Worm (Caenorhabditis elegans) whole organism, young adult: ENCODE data around the gene C10A4.13.

Experiments
- C06A6.2 ChIP-seq: fragments of 200-800 bp; sonication (Bioruptor generic); conservative IDR thresholded peaks from 2 replicates; pipeline ENCODE4 v1.3.6; 2022; ENCODE audit warnings: missing genetic modification characterization, missing compliant biosample characterization
- F37B4.10 ChIP-seq: fragments of 200-800 bp; sonication (Bioruptor generic); IDR thresholded peaks from 2 replicates; pipeline ENCODE4 v1.3.6; 2022; ENCODE audit warnings: missing genetic modification characterization, missing compliant biosample characterization
- F52B5.7 ChIP-seq: sonication (generic microtip); optimal IDR thresholded peaks from 2 replicates; lab custom pipeline; 2016; ENCODE audit warnings: mild to moderate bottlenecking, missing genetic modification characterization, missing compliant biosample characterization
- F57A8.1 ChIP-seq: fragments of 200-800 bp; sonication (Bioruptor generic); optimal IDR thresholded peaks from 2 replicates; lab custom pipeline; 2018; ENCODE audit warnings: mild to moderate bottlenecking, missing genetic modification characterization, moderate library complexity, missing compliant biosample characterization
- F57C9.4 ChIP-seq: sonication (generic microtip); optimal IDR thresholded peaks from 2 replicates; lab custom pipeline; 2017; ENCODE audit warnings: mild to moderate bottlenecking, missing genetic modification characterization, missing compliant biosample characterization
- Y53G8AR.9 ChIP-seq: fragments of 200-800 bp; sonication (Bioruptor generic); conservative IDR thresholded peaks from 2 replicates; pipeline ENCODE4 v1.3.6; 2022; ENCODE audit warnings: missing genetic modification reagents, missing genetic modification characterization, missing compliant biosample characterization
- Y79H2A.3 ChIP-seq: fragments of 200-800 bp; sonication (Bioruptor generic); conservative IDR thresholded peaks from 2 replicates; pipeline ENCODE4 v1.3.6; 2022; ENCODE audit warnings: missing genetic modification reagents, missing genetic modification characterization, missing compliant biosample characterization
- ama-1 ChIP-seq, 3 experiments: fragments of 150-350 bp in 1 of 3; sonication (generic microtip) in 2 of 3; optimal IDR thresholded peaks; 2 replicates each; lab custom pipeline; 2014 to 2018; ENCODE audit warnings: missing biosample characterization in 2 of 3, missing genetic modification characterization in 2 of 3, missing genetic modification reagents in 2 of 3
- aptf-3 ChIP-seq: fragments of 200-800 bp; sonication (Bioruptor generic); IDR thresholded peaks from 2 replicates; pipeline ENCODE4 v1.3.6; 2022; ENCODE audit warnings: missing genetic modification characterization, missing compliant biosample characterization
- atf-7 ChIP-seq: sonication (generic microtip); optimal IDR thresholded peaks from 2 replicates; lab custom pipeline; 2017; ENCODE audit warnings: mild to moderate bottlenecking, missing genetic modification characterization, missing compliant biosample characterization
- attf-5 ChIP-seq: fragments of 200-800 bp; sonication (Bioruptor generic); optimal IDR thresholded peaks from 2 replicates; lab custom pipeline; 2018; ENCODE audit warnings: mild to moderate bottlenecking, missing genetic modification characterization, missing compliant biosample characterization
- cebp-1 ChIP-seq, 2 experiments: fragments of 200-800 bp in 1 of 2; sonication (Bioruptor generic) in 1 of 2; sonication (generic microtip) in 1 of 2; IDR thresholded peaks in 1 of 2; optimal IDR thresholded peaks in 1 of 2; 2 replicates each; pipeline versions ENCODE4 v1.3.6 to Lab custom; 2017 to 2022; ENCODE audit warnings: missing compliant biosample characterization in 2 of 2, missing genetic modification characterization in 2 of 2, mild to moderate bottlenecking in 1 of 2, missing genetic modification reagents in 1 of 2, moderate library complexity in 1 of 2
- ceh-27 ChIP-seq: fragments of 200-800 bp; sonication (Bioruptor generic); optimal IDR thresholded peaks from 2 replicates; lab custom pipeline; 2018; ENCODE audit warnings: mild to moderate bottlenecking, missing genetic modification characterization, moderate library complexity, missing compliant biosample characterization
- ceh-58 ChIP-seq: fragments of 200-800 bp; sonication (Bioruptor generic); IDR thresholded peaks from 2 replicates; pipeline ENCODE4 v1.3.6; 2022; ENCODE audit warnings: missing genetic modification characterization, missing compliant biosample characterization
- dpff-1 ChIP-seq: sonication (generic microtip); optimal IDR thresholded peaks from 2 replicates; lab custom pipeline; 2017; ENCODE audit warnings: mild to moderate bottlenecking, missing genetic modification characterization, missing compliant biosample characterization
- efl-1 ChIP-seq: fragments of 150-350 bp; optimal IDR thresholded peaks from 2 replicates; lab custom pipeline; 2014; ENCODE audit warnings: missing biosample characterization, missing genetic modification reagents, missing genetic modification characterization
- egrh-3 ChIP-seq: fragments of 200-800 bp; sonication (Bioruptor generic); IDR thresholded peaks from 2 replicates; pipeline ENCODE4 v1.3.6; 2022; ENCODE audit warnings: missing genetic modification reagents, missing genetic modification characterization, missing compliant biosample characterization
- ets-4 ChIP-seq: fragments of 200-800 bp; sonication (Bioruptor generic); optimal IDR thresholded peaks from 2 replicates; lab custom pipeline; 2018; ENCODE audit warnings: mild to moderate bottlenecking, missing genetic modification characterization, missing compliant biosample characterization
- gei-17 ChIP-seq: fragments of 200-800 bp; sonication (Bioruptor generic); optimal IDR thresholded peaks from 2 replicates; lab custom pipeline; 2018; ENCODE audit warnings: mild to moderate bottlenecking, missing genetic modification characterization, missing compliant biosample characterization
- hlh-26 ChIP-seq: fragments of 200-800 bp; sonication (Bioruptor generic); conservative IDR thresholded peaks from 2 replicates; pipeline ENCODE4 v1.3.6; 2022; ENCODE audit warnings: missing genetic modification reagents, missing genetic modification characterization, missing compliant biosample characterization
- let-607 ChIP-seq, 2 experiments: fragments of 200-800 bp in 1 of 2; sonication (Bioruptor generic) in 1 of 2; sonication (generic microtip) in 1 of 2; optimal IDR thresholded peaks; 2 replicates each; lab custom pipeline; 2016 to 2018; ENCODE audit warnings: mild to moderate bottlenecking in 2 of 2, missing compliant biosample characterization in 2 of 2, missing genetic modification characterization in 2 of 2, moderate library complexity in 2 of 2, missing genotype in 1 of 2
- lin-35 ChIP-seq, 3 experiments: fragments of 150-350 bp in 2 of 3; sonication (generic microtip) in 1 of 3; optimal IDR thresholded peaks; 2 replicates each; lab custom pipeline; 2014 to 2018; ENCODE audit warnings: missing biosample characterization in 3 of 3, missing genetic modification characterization in 3 of 3, missing genetic modification reagents in 3 of 3
- lsl-1 ChIP-seq: fragments of 200-800 bp; sonication (Bioruptor generic); optimal IDR thresholded peaks from 2 replicates; lab custom pipeline; 2018; ENCODE audit warnings: mild to moderate bottlenecking, missing genetic modification characterization, moderate library complexity, missing compliant biosample characterization
- lsy-27 ChIP-seq: sonication (generic microtip); optimal IDR thresholded peaks from 2 replicates; lab custom pipeline; 2017; ENCODE audit warnings: missing genetic modification characterization, mild to moderate bottlenecking, missing compliant biosample characterization, antibody characterized with exemption, missing genotype, borderline replicate concordance; ENCODE audit not compliant: insufficient read depth
- madf-10 ChIP-seq: sonication (generic microtip); optimal IDR thresholded peaks from 2 replicates; lab custom pipeline; 2016; ENCODE audit warnings: mild to moderate bottlenecking, missing genetic modification characterization, missing compliant biosample characterization
- mel-28 ChIP-seq: sonication (generic microtip); optimal IDR thresholded peaks from 2 replicates; lab custom pipeline; 2016; ENCODE audit warnings: borderline replicate concordance, mild to moderate bottlenecking, missing genetic modification characterization, missing compliant biosample characterization
- mxl-1 ChIP-seq: sonication (generic microtip); optimal IDR thresholded peaks from 2 replicates; lab custom pipeline; 2016; ENCODE audit warnings: missing genetic modification characterization, missing compliant biosample characterization
- nfya-2 ChIP-seq: fragments of 200-800 bp; sonication (Bioruptor generic); IDR thresholded peaks from 2 replicates; pipeline ENCODE4 v1.3.6; 2022; ENCODE audit warnings: missing genetic modification reagents, missing genetic modification characterization, missing compliant biosample characterization
- nhr-120 ChIP-seq: fragments of 200-800 bp; sonication (Bioruptor generic); IDR thresholded peaks from 2 replicates; pipeline ENCODE4 v1.3.6; 2022; ENCODE audit warnings: missing genetic modification characterization, missing compliant biosample characterization
- nhr-80 ChIP-seq: sonication (generic microtip); optimal IDR thresholded peaks from 2 replicates; lab custom pipeline; 2016; ENCODE audit warnings: missing genetic modification characterization, missing compliant biosample characterization
- pbrm-1 ChIP-seq: fragments of 200-800 bp; sonication (Bioruptor generic); IDR thresholded peaks from 2 replicates; pipeline ENCODE4 v1.3.6; 2022; ENCODE audit warnings: missing genetic modification reagents, missing genetic modification characterization, missing compliant biosample characterization
- rpc-1 ChIP-seq, 2 experiments: fragments of 150-350 bp in 1 of 2; sonication (generic microtip) in 1 of 2; optimal IDR thresholded peaks; 2 replicates each; lab custom pipeline; 2014 to 2018; ENCODE audit warnings: missing biosample characterization in 1 of 2, missing genetic modification characterization in 1 of 2, missing genetic modification reagents in 1 of 2, missing genotype in 1 of 2
- snpc-1.1 ChIP-seq: sonication (generic microtip); optimal IDR thresholded peaks from 2 replicates; lab custom pipeline; 2017; ENCODE audit warnings: missing genetic modification characterization, mild to moderate bottlenecking, missing compliant biosample characterization, antibody characterized with exemption, moderate library complexity, missing genotype, missing genetic modification reagents; ENCODE audit not compliant: insufficient read depth
- snpc-3.4 ChIP-seq: sonication (generic microtip); optimal IDR thresholded peaks from 2 replicates; lab custom pipeline; 2017; ENCODE audit warnings: missing genetic modification characterization, mild to moderate bottlenecking, missing compliant biosample characterization, antibody characterized with exemption, moderate library complexity, missing genotype, missing genetic modification reagents
- sptf-2 ChIP-seq: fragments of 200-800 bp; sonication (Bioruptor generic); optimal IDR thresholded peaks from 2 replicates; lab custom pipeline; 2018; ENCODE audit warnings: mild to moderate bottlenecking, missing genetic modification characterization, missing compliant biosample characterization
- tbx-9 ChIP-seq: sonication (generic microtip); optimal IDR thresholded peaks from 2 replicates; lab custom pipeline; 2016; ENCODE audit warnings: borderline replicate concordance, missing genetic modification characterization, inconsistent platforms, missing compliant biosample characterization
- tlf-1 ChIP-seq: fragments of 200-800 bp; sonication (Bioruptor generic); optimal IDR thresholded peaks from 2 replicates; lab custom pipeline; 2018; ENCODE audit warnings: mild to moderate bottlenecking, missing genetic modification characterization, missing compliant biosample characterization
- unc-62 ChIP-seq: fragments of 150-350 bp; optimal IDR thresholded peaks from 2 replicates; lab custom pipeline; 2014; ENCODE audit warnings: missing biosample characterization, missing genetic modification reagents, missing genetic modification characterization
- zfh-2 ChIP-seq: fragments of 200-800 bp; sonication (Bioruptor generic); conservative IDR thresholded peaks from 2 replicates; pipeline ENCODE4 v1.3.6; 2022; ENCODE audit warnings: missing genetic modification reagents, missing genetic modification characterization, missing compliant biosample characterization
- zim-3 ChIP-seq: sonication (generic microtip); optimal IDR thresholded peaks from 2 replicates; lab custom pipeline; 2017; ENCODE audit warnings: mild to moderate bottlenecking, missing genetic modification characterization, moderate library complexity, missing compliant biosample characterization

Gene C10A4.13

DNA sequence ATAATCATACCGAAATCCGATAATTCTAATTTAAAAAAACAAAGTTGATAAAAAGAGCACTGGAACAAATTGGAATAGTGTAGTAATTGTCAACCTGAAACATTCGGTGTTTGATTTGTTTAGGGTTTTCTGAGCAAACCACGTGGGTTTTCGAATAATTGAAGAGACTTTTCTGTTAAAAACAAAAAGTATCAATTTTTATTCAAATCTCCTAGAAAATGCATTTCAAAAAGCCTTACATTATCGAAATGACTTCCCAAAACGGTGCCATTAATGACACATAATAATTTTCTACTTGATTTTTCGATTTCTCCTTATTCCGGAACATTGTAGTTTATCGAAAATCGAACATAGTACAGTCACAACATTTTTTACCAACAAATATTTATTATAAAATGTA, at the start of gene C10A4.13:
Gene C10A4.13, minus strand, starts transcription at position 101 of the 400 bp plus-strand sequence.
- TF ChIP-seq ceh-27 (GFP tag; lab: Kevin White, UChicago) (no peak), mxl-1 (tag; lab: Kevin White, UChicago) (no peak), madf-10 (no peak), C06A6.2 (GFP tag; lab: Robert Waterston, UW) (no peak)

DNA sequence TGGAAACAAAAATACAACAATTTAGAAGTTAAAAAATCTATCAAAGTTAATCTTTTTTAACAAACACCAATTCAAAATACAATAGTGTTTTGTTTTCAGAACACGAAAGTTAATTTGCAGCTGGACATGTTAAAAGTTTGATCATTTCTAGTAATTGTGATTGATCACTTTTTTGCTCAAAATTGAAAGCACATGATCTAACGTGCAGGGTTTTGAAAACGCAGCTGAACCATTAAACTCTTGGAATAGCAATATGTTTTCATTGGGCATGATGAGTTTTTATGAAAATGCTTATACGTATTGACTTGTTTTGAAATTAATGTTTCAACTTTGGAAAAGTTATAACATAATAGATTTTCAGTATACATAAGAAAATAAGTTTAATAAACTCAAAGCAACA, 49.5 kb upstream of the C10A4.13 start:
- TF ChIP-seq C06A6.2 (GFP tag; lab: Robert Waterston, UW): no peak
- no peak for TF ChIP-seq rpc-1 (optimal IDR thresholded peaks at IDR 0.05; lab: Kevin White, UChicago)
- TF ChIP-seq rpc-1 (tag; optimal IDR thresholded peaks at IDR 0.05; lab: Kevin White, UChicago): no peak
- no peak for TF ChIP-seq gei-17
- TF ChIP-seq efl-1: no peak
- TF ChIP-seq hlh-26: no peak
- TF ChIP-seq atf-7: no peak
- no peak for TF ChIP-seq tlf-1 (GFP tag; lab: Kevin White, UChicago)
- TF ChIP-seq cebp-1 (GFP tag; IDR thresholded peaks at IDR 0.05; lab: Robert Waterston, UW): no peak
- no peak for TF ChIP-seq cebp-1 (tag; optimal IDR thresholded peaks at IDR 0.05; lab: Kevin White, UChicago)
- TF ChIP-seq nhr-120 (GFP tag; lab: Robert Waterston, UW): no peak
- no peak for TF ChIP-seq attf-5 (GFP tag; lab: Kevin White, UChicago)
- no peak for TF ChIP-seq zim-3 (tag; lab: Kevin White, UChicago)
- no peak for TF ChIP-seq snpc-1.1
- no peak for TF ChIP-seq egrh-3

ce11 chrX:7446485-7446884, 48.6 kb upstream of the C10A4.13 start:
- TF ChIP-seq lsy-27 (tag; lab: Kevin White, UChicago): no peak
- no peak for TF ChIP-seq pbrm-1
- no peak for TF ChIP-seq aptf-3
- no peak for TF ChIP-seq sptf-2 (GFP tag; lab: Kevin White, UChicago)
- no peak for TF ChIP-seq nfya-2 (GFP tag; lab: Robert Waterston, UW)
- no peak for TF ChIP-seq F37B4.10 (GFP tag; lab: Robert Waterston, UW)
- no peak for TF ChIP-seq atf-7
- TF ChIP-seq snpc-3.4 (tag; lab: Kevin White, UChicago): no peak

- peak; percentile 10 for TF ChIP-seq unc-62 (GFP tag; lab: Kevin White, UChicago)
- no peak for TF ChIP-seq Y53G8AR.9
- peak in 1 of 2 experiments; percentile 8 for TF ChIP-seq let-607 (tag; optimal IDR thresholded peaks at IDR 0.05; lab: Kevin White, UChicago)
- no peak for TF ChIP-seq cebp-1 (GFP tag; IDR thresholded peaks at IDR 0.05; lab: Robert Waterston, UW)
- TF ChIP-seq cebp-1 (tag; optimal IDR thresholded peaks at IDR 0.05; lab: Kevin White, UChicago): peak; percentile 30
- TF ChIP-seq nhr-120 (GFP tag; lab: Robert Waterston, UW): no peak
- TF ChIP-seq nhr-80: peak; percentile 85
Measured at ce11 chrX:7445734-7446133, 47.9 kb upstream of the C10A4.13 start.

DNA sequence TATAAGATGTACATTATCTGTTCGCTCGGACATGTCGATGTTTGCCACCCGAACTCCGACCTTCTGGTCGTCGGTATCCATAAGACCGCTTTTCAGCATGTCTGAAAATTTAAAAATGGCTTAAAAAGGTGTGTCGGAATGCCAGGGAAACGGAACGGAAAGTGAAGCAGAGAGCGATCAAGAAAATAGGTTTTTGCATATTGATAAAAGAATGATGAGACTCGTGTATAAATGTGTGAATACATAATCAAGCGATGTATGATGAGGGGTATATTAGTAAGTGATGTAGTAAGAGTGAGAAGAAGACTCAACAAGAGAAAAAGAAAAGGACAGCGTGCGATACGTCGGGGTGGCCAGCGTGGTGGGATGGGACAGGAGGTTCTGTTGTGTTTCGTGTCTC, 44.6 kb upstream of the C10A4.13 start, which contains the start of gene acl-12:
Gene acl-12, minus strand, starts transcription at position 101 of the 400 bp plus-strand sequence.
- no peak for TF ChIP-seq ama-1 (optimal IDR thresholded peaks at IDR 0.05; lab: Kevin White, UChicago)
- TF ChIP-seq ama-1 (GFP tag; optimal IDR thresholded peaks at IDR 0.05; lab: Kevin White, UChicago): no peak
- TF ChIP-seq pbrm-1: no peak
- no peak for TF ChIP-seq F52B5.7
- TF ChIP-seq ets-4 (GFP tag; lab: Kevin White, UChicago): no peak
- TF ChIP-seq sptf-2 (GFP tag; lab: Kevin White, UChicago): no peak
- no peak for TF ChIP-seq dpff-1 (tag; lab: Kevin White, UChicago)
- TF ChIP-seq hlh-26: no peak
- no peak for TF ChIP-seq efl-1
- TF ChIP-seq snpc-1.1: no peak
- no peak for TF ChIP-seq lsl-1 (GFP tag; lab: Kevin White, UChicago)
- TF ChIP-seq ceh-58 (GFP tag; lab: Robert Waterston, UW): no peak
- TF ChIP-seq egrh-3: no peak
- TF ChIP-seq zfh-2 (GFP tag; lab: Robert Waterston, UW): no peak
- TF ChIP-seq F57C9.4 (tag; lab: Kevin White, UChicago): no peak
- no peak for TF ChIP-seq C06A6.2 (GFP tag; lab: Robert Waterston, UW)
- no peak for TF ChIP-seq F57A8.1 (GFP tag; lab: Kevin White, UChicago)
- TF ChIP-seq lin-35 (GFP tag; optimal IDR thresholded peaks at IDR 0.05; lab: Kevin White, UChicago): no peak
- TF ChIP-seq mel-28 (tag; lab: Kevin White, UChicago): no peak
- TF ChIP-seq tbx-9: no peak
- TF ChIP-seq Y79H2A.3 (GFP tag; lab: Robert Waterston, UW): no peak
- TF ChIP-seq, all 124 proteins: peak for 0
